Fruit fly (Drosophila melanogaster) whole organism, wandering third instar larva: ENCODE results near the gene CG13675.

Experiments
- h ChIP-seq: fragments of 200-800 bp; sonication (Bioruptor generic); optimal IDR thresholded peaks from 3 replicates; lab custom pipeline; 2016; ENCODE audit warnings: missing biosample characterization, mild to moderate bottlenecking, missing genetic modification characterization
- usp ChIP-seq: fragments of >200 bp; optimal IDR thresholded peaks from 2 replicates; lab custom pipeline; 2017; ENCODE audit warnings: missing biosample characterization, missing genetic modification characterization

dm6 chr3L:8180464-8181137, 15.3 kb upstream of the CG13675 start, which contains the start of the genes mthl7 and Uxs:
- TF ChIP-seq h (GFP tag; lab: Kevin White, UChicago), result no peak
- no peak for TF ChIP-seq usp (GFP tag; lab: Kevin White, UChicago)
